Fruit fly (Drosophila melanogaster) whole organism, pupa: ENCODE measurements around the gene CG11741.

Experiments
- CG13204 ChIP-seq: fragments of 200-800 bp; sonication (Bioruptor generic); optimal IDR thresholded peaks from 2 replicates; lab custom pipeline; 2018; ENCODE audit warnings: missing biosample characterization, mild to moderate bottlenecking, missing genetic modification characterization, moderate library complexity
- CG32121 ChIP-seq: fragments of 200-800 bp; sonication (Bioruptor generic); IDR thresholded peaks from 2 replicates; pipeline ENCODE4 v1.3.6; 2022; ENCODE audit warnings: missing biosample characterization, missing genetic modification characterization
- D1 ChIP-seq: fragments of 200-800 bp; sonication (Bioruptor generic); optimal IDR thresholded peaks from 2 replicates; lab custom pipeline; 2018; ENCODE audit warnings: missing biosample characterization, mild to moderate bottlenecking, missing genetic modification characterization, moderate library complexity
- EcR ChIP-seq: fragments of 200-800 bp; sonication (Bioruptor generic); optimal IDR thresholded peaks from 3 replicates; lab custom pipeline; 2019; ENCODE audit warnings: missing biosample characterization, missing genetic modification characterization, mild to moderate bottlenecking, moderate library complexity, missing genetic modification reagents
- Pif1B ChIP-seq: fragments of 200-800 bp; sonication (Bioruptor generic); optimal IDR thresholded peaks from 3 replicates; lab custom pipeline; 2016; ENCODE audit warnings: missing biosample characterization, missing genetic modification characterization
- Snoo ChIP-seq: fragments of 200-800 bp; sonication (Bioruptor generic); optimal IDR thresholded peaks from 3 replicates; lab custom pipeline; 2017; ENCODE audit warnings: missing biosample characterization, mild to moderate bottlenecking, missing genetic modification characterization, inconsistent platforms
- fd96Ca ChIP-seq: fragments of 200-800 bp; sonication (Bioruptor generic); IDR thresholded peaks from 3 replicates; pipeline ENCODE4 v1.3.6; 2022; ENCODE audit warnings: missing biosample characterization, missing genetic modification characterization
- rn ChIP-seq: fragments of 200-800 bp; sonication (Bioruptor generic); IDR thresholded peaks from 2 replicates; pipeline ENCODE4 v1.3.6; 2022; ENCODE audit warnings: missing biosample characterization, missing genetic modification characterization

DNA sequence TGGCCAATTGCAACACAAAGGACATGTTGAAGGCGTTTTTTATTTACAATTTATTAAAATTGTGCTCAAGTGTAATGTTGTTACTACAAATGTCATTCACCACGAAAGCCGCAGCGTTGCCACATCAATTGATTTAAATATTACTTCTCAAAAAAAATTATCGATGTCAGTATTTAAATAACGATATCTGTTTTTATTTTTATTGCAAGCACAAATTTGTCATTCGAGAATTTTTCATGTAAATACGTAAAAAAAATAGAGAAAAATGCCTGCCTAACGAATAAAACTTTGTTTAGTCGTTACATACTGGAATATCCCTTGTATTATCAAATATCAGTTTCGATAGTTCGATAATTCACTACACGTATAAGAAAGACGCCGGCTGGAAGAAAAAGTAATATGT, 33.8 kb upstream of the CG11741 start, which contains the start of the genes mRpS18A and CG31460:
- TF ChIP-seq fd96Ca (GFP tag; lab: Robert Waterston, UW) (no peak), Snoo (no peak), rn (GFP tag; lab: Robert Waterston, UW) (no peak), CG32121 (GFP tag; lab: Robert Waterston, UW) (no peak), Pif1B (GFP tag; lab: Kevin White, UChicago) (no peak), D1 (tag; lab: Kevin White, UChicago) (no peak), CG13204 (GFP tag; lab: Kevin White, UChicago) (no peak), EcR (GFP tag; lab: Kevin White, UChicago) (no peak)
